Worm (Caenorhabditis elegans): ENCODE measurements around the gene mdt-10.

ce11 chrII:7864207-7864606 lies 9.4 kb upstream of the mdt-10 start, which contains the start of gene ostb-1:
- no peak for TF ChIP-seq F13C5.2 (tag; optimal IDR thresholded peaks at IDR 0.05)
- no peak for TF ChIP-seq sea-1 (GFP tag; conservative IDR thresholded peaks at IDR 0.05)
- TF ChIP-seq aly-1 (tag; optimal IDR thresholded peaks at IDR 0.05), result no peak
- no peak for TF ChIP-seq pes-1 (GFP tag; IDR thresholded peaks at IDR 0.05)
- TF ChIP-seq ama-1 (optimal IDR thresholded peaks at IDR 0.05), result no peak
- TF ChIP-seq ets-7 (tag; optimal IDR thresholded peaks at IDR 0.05), result no peak
- TF ChIP-seq hmbx-1 (tag; optimal IDR thresholded peaks at IDR 0.05), result no peak
- no peak for TF ChIP-seq tbx-11 (GFP tag; IDR thresholded peaks at IDR 0.05)
- TF ChIP-seq hmg-4 (GFP tag; optimal IDR thresholded peaks at IDR 0.05), result no peak
- no peak for TF ChIP-seq tbx-37 (GFP tag; conservative IDR thresholded peaks at IDR 0.05)
- TF ChIP-seq tra-4 (tag; optimal IDR thresholded peaks at IDR 0.05), result no peak
- no peak for TF ChIP-seq scrt-1 (GFP tag; IDR thresholded peaks at IDR 0.05)
- TF ChIP-seq B0310.2 (tag; optimal IDR thresholded peaks at IDR 0.05), result no peak
- TF ChIP-seq ceh-36 (tag; optimal IDR thresholded peaks at IDR 0.05), result no peak
